Fruit fly (Drosophila melanogaster): Measurements from ENCODE around the gene Lcp65Ag2.

- TF ChIP-seq Myc (optimal IDR thresholded peaks at IDR 0.05) (no peak), ttk (optimal IDR thresholded peaks at IDR 0.05) (no peak)
These were observed 40.4 kb upstream of the Lcp65Ag2 start, which contains the start of the genes fmt and CG7376 for dm6 chr3L:6173826-6174255.

Data from Kc167 (cell line).